Fruit fly (Drosophila melanogaster) whole organism, embryonic: ENCODE data around the gene Trm7-32.

Experiments used
- CG13287 ChIP-seq: fragments of 200-800 bp; sonication (Bioruptor generic); IDR thresholded peaks from 2 replicates; pipeline ENCODE4 v1.3.6; 2022; ENCODE audit warnings: missing biosample characterization, missing genetic modification characterization; ENCODE audit not compliant: partially characterized antibody
- CG14050 ChIP-seq: fragments of 200-800 bp; sonication (Bioruptor generic); IDR thresholded peaks from 3 replicates; pipeline ENCODE4 v1.3.6; 2022; ENCODE audit warnings: missing biosample characterization, missing genetic modification characterization
- CG15601 ChIP-seq: fragments of 200-800 bp; sonication (Bioruptor generic); optimal IDR thresholded peaks from 3 replicates; lab custom pipeline; 2019; ENCODE audit warnings: missing biosample characterization, mild to moderate bottlenecking, missing genetic modification characterization, moderate library complexity
- CG16813 ChIP-seq: fragments of 200-800 bp; sonication (Bioruptor generic); IDR thresholded peaks from 3 replicates; pipeline ENCODE4 v1.3.6; 2022; ENCODE audit warnings: missing biosample characterization, missing genetic modification characterization; ENCODE audit not compliant: partially characterized antibody
- CG17186 ChIP-seq: fragments of 200-800 bp; sonication (Bioruptor generic); optimal IDR thresholded peaks from 3 replicates; lab custom pipeline; 2017; ENCODE audit warnings: missing biosample characterization, missing genetic modification reagents, missing genetic modification characterization
- CG17328 ChIP-seq: fragments of 200-800 bp; sonication (Bioruptor generic); IDR thresholded peaks from 2 replicates; pipeline ENCODE4 v1.3.6; 2022; ENCODE audit warnings: missing biosample characterization, missing genetic modification characterization
- CG18599 ChIP-seq: fragments of 200-800 bp; sonication (Bioruptor generic); optimal IDR thresholded peaks from 3 replicates; lab custom pipeline; 2017; ENCODE audit warnings: missing biosample characterization, missing genetic modification characterization, mild to moderate bottlenecking, moderate library complexity, missing genetic modification reagents
- CG18619 ChIP-seq: fragments of 200-800 bp; sonication (Bioruptor generic); optimal IDR thresholded peaks from 3 replicates; lab custom pipeline; 2017; ENCODE audit warnings: missing biosample characterization, mild to moderate bottlenecking, missing genetic modification characterization
- CG18764 ChIP-seq: fragments of 200-800 bp; sonication (Bioruptor generic); optimal IDR thresholded peaks from 3 replicates; lab custom pipeline; 2016; ENCODE audit warnings: missing biosample characterization, missing genetic modification characterization
- CG2889 ChIP-seq: fragments of 200-800 bp; sonication (Bioruptor generic); IDR thresholded peaks from 3 replicates; pipeline ENCODE4 v1.3.6; 2022; ENCODE audit warnings: missing biosample characterization, missing genetic modification characterization
- CG31224 ChIP-seq: fragments of 200-800 bp; sonication (Bioruptor generic); IDR thresholded peaks from 2 replicates; pipeline ENCODE4 v1.3.6; 2022; ENCODE audit warnings: missing biosample characterization, missing genetic modification characterization
- CG31441 ChIP-seq: fragments of 200-800 bp; sonication (Bioruptor generic); IDR thresholded peaks from 2 replicates; pipeline ENCODE4 v1.3.6; 2022; ENCODE audit warnings: missing biosample characterization, missing genetic modification characterization
- CG33213 ChIP-seq: fragments of 200-800 bp; sonication (Bioruptor generic); optimal IDR thresholded peaks from 3 replicates; lab custom pipeline; 2016; ENCODE audit warnings: missing biosample characterization, missing genetic modification characterization
- CG3995 ChIP-seq: fragments of 200-800 bp; sonication (Bioruptor generic); optimal IDR thresholded peaks from 3 replicates; lab custom pipeline; 2016; ENCODE audit warnings: missing biosample characterization, missing genetic modification characterization
- CG4328 ChIP-seq: fragments of 200-800 bp; sonication (Bioruptor generic); optimal IDR thresholded peaks from 3 replicates; lab custom pipeline; 2017; ENCODE audit warnings: missing biosample characterization, missing genetic modification reagents, missing genetic modification characterization
- CG4707 ChIP-seq: fragments of 200-800 bp; sonication (Bioruptor generic); optimal IDR thresholded peaks from 2 replicates; lab custom pipeline; 2018; ENCODE audit warnings: missing biosample characterization, mild to moderate bottlenecking, missing genetic modification characterization, moderate library complexity
- CG4820 ChIP-seq: fragments of 200-800 bp; sonication (Bioruptor generic); optimal IDR thresholded peaks from 3 replicates; lab custom pipeline; 2016; ENCODE audit warnings: missing biosample characterization, missing genetic modification characterization
- CG5180 ChIP-seq: fragments of 200-800 bp; sonication (Bioruptor generic); optimal IDR thresholded peaks from 3 replicates; lab custom pipeline; 2017; ENCODE audit warnings: missing biosample characterization, missing genetic modification characterization, mild to moderate bottlenecking, moderate library complexity, missing genetic modification reagents
- CG6791 ChIP-seq: fragments of 200-800 bp; sonication (Bioruptor generic); IDR thresholded peaks from 3 replicates; pipeline ENCODE4 v1.3.6; 2022; ENCODE audit warnings: missing biosample characterization, missing genetic modification characterization; ENCODE audit not compliant: partially characterized antibody
- CG7271 ChIP-seq: fragments of 200-800 bp; sonication (Bioruptor generic); optimal IDR thresholded peaks from 2 replicates; lab custom pipeline; 2018; ENCODE audit warnings: missing biosample characterization, mild to moderate bottlenecking, missing genetic modification characterization, moderate library complexity
- CG7745 ChIP-seq: fragments of 200-800 bp; sonication (Bioruptor generic); optimal IDR thresholded peaks from 2 replicates; lab custom pipeline; 2018; ENCODE audit warnings: missing biosample characterization, mild to moderate bottlenecking, missing genetic modification characterization, moderate library complexity
- CG7987 ChIP-seq: fragments of 200-800 bp; sonication (Bioruptor generic); optimal IDR thresholded peaks from 2 replicates; lab custom pipeline; 2018; ENCODE audit warnings: missing biosample characterization, mild to moderate bottlenecking, missing genetic modification characterization, moderate library complexity
- Deaf1 ChIP-seq: fragments of 200-800 bp; optimal IDR thresholded peaks from 3 replicates; lab custom pipeline; 2019; ENCODE audit warnings: missing biosample characterization, mild to moderate bottlenecking, missing genetic modification characterization, moderate library complexity
- Dek ChIP-seq: fragments of 200-800 bp; sonication (Bioruptor generic); optimal IDR thresholded peaks from 3 replicates; lab custom pipeline; 2019; ENCODE audit warnings: missing biosample characterization, mild to moderate bottlenecking, missing genetic modification characterization, moderate library complexity
- HLH4C ChIP-seq: fragments of 200-800 bp; sonication (Bioruptor generic); IDR thresholded peaks from 3 replicates; pipeline ENCODE4 v1.3.6; 2022; ENCODE audit warnings: missing biosample characterization, missing genetic modification characterization; ENCODE audit not compliant: partially characterized antibody
- HmgZ ChIP-seq: fragments of 200-800 bp; sonication (Bioruptor generic); optimal IDR thresholded peaks from 2 replicates; lab custom pipeline; 2018; ENCODE audit warnings: missing biosample characterization, mild to moderate bottlenecking, missing genetic modification characterization
- Hsf ChIP-seq: fragments of 200-800 bp; sonication (Bioruptor generic); optimal IDR thresholded peaks from 3 replicates; lab custom pipeline; 2016; ENCODE audit warnings: missing biosample characterization, missing genetic modification characterization
- Nf-YC ChIP-seq: fragments of 200-800 bp; optimal IDR thresholded peaks from 3 replicates; lab custom pipeline; 2019; ENCODE audit warnings: missing biosample characterization, mild to moderate bottlenecking, missing genetic modification characterization, moderate library complexity
- Scr ChIP-seq: fragments of 200-800 bp; sonication (Bioruptor generic); IDR thresholded peaks from 2 replicates; pipeline ENCODE4 v1.3.6; 2022; ENCODE audit warnings: missing biosample characterization, missing genetic modification characterization; ENCODE audit not compliant: partially characterized antibody
- Sin3A ChIP-seq: fragments of >200 bp; optimal IDR thresholded peaks from 2 replicates; lab custom pipeline; 2018
- Spps ChIP-seq: fragments of 200-800 bp; sonication (Bioruptor generic); optimal IDR thresholded peaks from 2 replicates; lab custom pipeline; 2018; ENCODE audit warnings: missing biosample characterization, mild to moderate bottlenecking, missing genetic modification characterization
- Stat92E ChIP-seq, 3 experiments: fragments of >200 bp in 2 of 3; fragments of 200-800 bp in 1 of 3; sonication (Bioruptor generic) in 1 of 3; optimal IDR thresholded peaks; 2 replicates each; lab custom pipeline; 2017 to 2019; ENCODE audit warnings: missing biosample characterization in 3 of 3, missing genetic modification characterization in 3 of 3, mild to moderate bottlenecking in 1 of 3, moderate library complexity in 1 of 3
- TFAM ChIP-seq: fragments of 200-800 bp; sonication (Bioruptor generic); optimal IDR thresholded peaks from 2 replicates; lab custom pipeline; 2017; ENCODE audit warnings: missing biosample characterization, missing genetic modification characterization, inconsistent platforms
- ara ChIP-seq: fragments of 200-800 bp; sonication (Bioruptor generic); IDR thresholded peaks from 2 replicates; pipeline ENCODE4 v1.3.6; 2022; ENCODE audit warnings: missing biosample characterization, missing genetic modification characterization
- az2 ChIP-seq: fragments of 200-800 bp; sonication (Bioruptor generic); optimal IDR thresholded peaks from 3 replicates; lab custom pipeline; 2016; ENCODE audit warnings: missing biosample characterization, missing genetic modification characterization
- crp ChIP-seq, 2 experiments: fragments of 200-800 bp; sonication (Bioruptor generic); optimal IDR thresholded peaks; 2 replicates in 1 of 2; 3 replicates in 1 of 2; lab custom pipeline; 2017; ENCODE audit warnings: missing biosample characterization in 2 of 2, missing genetic modification characterization in 2 of 2, mild to moderate bottlenecking in 1 of 2, moderate library complexity in 1 of 2
- cwo ChIP-seq: fragments of 200-800 bp; sonication (Bioruptor generic); optimal IDR thresholded peaks from 3 replicates; lab custom pipeline; 2017; ENCODE audit warnings: missing biosample characterization, missing genetic modification characterization, mild to moderate bottlenecking, moderate library complexity, missing genetic modification reagents
- danr ChIP-seq: fragments of 200-800 bp; sonication (Bioruptor generic); IDR thresholded peaks from 2 replicates; pipeline ENCODE4 v1.3.6; 2022; ENCODE audit warnings: missing biosample characterization, missing genetic modification characterization
- dpn ChIP-seq, 2 experiments: fragments of 200-800 bp; sonication (Bioruptor generic); optimal IDR thresholded peaks; 3 replicates each; lab custom pipeline; 2016; ENCODE audit warnings: missing biosample characterization in 2 of 2, missing genetic modification characterization in 2 of 2
- ewg ChIP-seq: fragments of 200-800 bp; sonication (Bioruptor generic); optimal IDR thresholded peaks from 3 replicates; lab custom pipeline; 2017; ENCODE audit warnings: mild to moderate bottlenecking, missing biosample characterization, missing genetic modification reagents, missing genetic modification characterization
- fru ChIP-seq: fragments of >200 bp; optimal IDR thresholded peaks from 2 replicates; lab custom pipeline; 2017
- gfzf ChIP-seq: fragments of 200-800 bp; sonication (Bioruptor generic); optimal IDR thresholded peaks from 2 replicates; lab custom pipeline; 2016; ENCODE audit warnings: missing biosample characterization, mild to moderate bottlenecking, missing genetic modification characterization, moderate library complexity
- her ChIP-seq: fragments of 200-800 bp; sonication (Bioruptor generic); optimal IDR thresholded peaks from 2 replicates; lab custom pipeline; 2016; ENCODE audit warnings: missing biosample characterization, missing genetic modification characterization
- kah ChIP-seq: fragments of 200-800 bp; sonication (Bioruptor generic); optimal IDR thresholded peaks from 2 replicates; lab custom pipeline; 2018; ENCODE audit warnings: missing biosample characterization, mild to moderate bottlenecking, missing genetic modification characterization
- p53 ChIP-seq: fragments of 200-800 bp; sonication (Bioruptor generic); optimal IDR thresholded peaks from 2 replicates; lab custom pipeline; 2016; ENCODE audit warnings: missing biosample characterization, missing genetic modification characterization
- pan ChIP-seq, 4 experiments: fragments of >200 bp in 3 of 4; fragments of 200-800 bp in 1 of 4; sonication (Bioruptor generic) in 1 of 4; optimal IDR thresholded peaks in 3 of 4; IDR thresholded peaks in 1 of 4; 2 replicates each; pipeline versions ENCODE4 v1.3.6 to Lab custom; 2017 to 2022; ENCODE audit warnings: missing biosample characterization in 2 of 4, missing genetic modification characterization in 2 of 4, mixed read lengths in 1 of 4
- sens-2 ChIP-seq: fragments of 200-800 bp; sonication (Bioruptor generic); IDR thresholded peaks from 2 replicates; pipeline ENCODE4 v1.3.6; 2022; ENCODE audit warnings: missing biosample characterization, missing genetic modification characterization
- trem ChIP-seq: fragments of 200-800 bp; optimal IDR thresholded peaks from 3 replicates; lab custom pipeline; 2019; ENCODE audit warnings: missing biosample characterization, mild to moderate bottlenecking, missing genetic modification characterization, moderate library complexity
- zen2 ChIP-seq: fragments of 200-800 bp; sonication (Bioruptor generic); IDR thresholded peaks from 3 replicates; pipeline ENCODE4 v1.3.6; 2022; ENCODE audit warnings: missing biosample characterization, missing genetic modification characterization; ENCODE audit not compliant: partially characterized antibody

Trm7-32 gene

dm6 chr3R:17020956-17021355, 19.5 kb upstream of the Trm7-32 start, which contains the start of gene Adsl (continued):
- peak in 1 of 2 experiments; percentile 69 for TF ChIP-seq crp (GFP tag; optimal IDR thresholded peaks at IDR 0.05; lab: Kevin White, UChicago)
- no peak for TF ChIP-seq TFAM (GFP tag; lab: Kevin White, UChicago)
- peak; percentile 74 for TF ChIP-seq CG18619
- no peak for TF ChIP-seq CG31224 (GFP tag; lab: Robert Waterston, UW)
- TF ChIP-seq HLH4C = no peak
- no peak for TF ChIP-seq CG16813 (GFP tag; lab: Robert Waterston, UW)
- peak; percentile 32 for TF ChIP-seq az2 (GFP tag; lab: Kevin White, UChicago)
- TF ChIP-seq cwo (GFP tag; lab: Kevin White, UChicago) = peak; percentile 37
- peak; percentile 27; the same call in 1 of the 3 replicates for TF ChIP-seq CG14050 (GFP tag; lab: Robert Waterston, UW)
- TF ChIP-seq CG33213 (GFP tag; lab: Kevin White, UChicago) = peak; percentile 70
- no peak for TF ChIP-seq CG2889 (GFP tag; lab: Robert Waterston, UW)
- no peak for TF ChIP-seq CG15601
- TF ChIP-seq Spps (tag; lab: Kevin White, UChicago) = peak; percentile 67
- TF ChIP-seq CG17328 (GFP tag; lab: Robert Waterston, UW) = peak; percentile 73
- TF ChIP-seq sens-2 (GFP tag; lab: Robert Waterston, UW) = 0 out of 2 replicates have a peak, but pooled peaks have one; percentile 23
- TF ChIP-seq fru = no peak
- TF ChIP-seq ewg (GFP tag; lab: Kevin White, UChicago) = peak; percentile 48
- TF ChIP-seq CG3995 (GFP tag; lab: Kevin White, UChicago) = peak; percentile 40
- TF ChIP-seq gfzf = peak; percentile 78
- peak; percentile 32 for TF ChIP-seq Hsf (GFP tag; lab: Kevin White, UChicago)
- TF ChIP-seq dpn (GFP tag; optimal IDR thresholded peaks at IDR 0.05; lab: Kevin White, UChicago) = peak; percentile 2 to 9
- TF ChIP-seq Deaf1 (tag; lab: Kevin White, UChicago) = no peak
- TF ChIP-seq CG7987 (GFP tag; lab: Kevin White, UChicago) = peak; percentile 87
- peak; percentile 56 for TF ChIP-seq ara (GFP tag; lab: Robert Waterston, UW)
- peak; percentile 60 for TF ChIP-seq CG17186 (GFP tag; lab: Kevin White, UChicago)
- peak; percentile 91 for TF ChIP-seq CG7271 (tag; lab: Kevin White, UChicago)
- peak; percentile 37 for TF ChIP-seq HmgZ (tag; lab: Kevin White, UChicago)
- TF ChIP-seq CG31441 (GFP tag; lab: Robert Waterston, UW) = peak; percentile 84; the same call in 1 of the 2 replicates
- peak; percentile 60; the same call in 1 of the 2 replicates for TF ChIP-seq CG13287 (GFP tag; lab: Robert Waterston, UW)
- peak; percentile 33; the same call in 1 of the 2 replicates for TF ChIP-seq Scr (GFP tag; lab: Robert Waterston, UW)
- TF ChIP-seq CG18599 = peak; percentile 71
- TF ChIP-seq CG7745 = no peak
- no peak for TF ChIP-seq Sin3A
- TF ChIP-seq pan (optimal IDR thresholded peaks at IDR 0.05; lab: Kevin White, UChicago) = no peak
- peak in 1 of 2 experiments; percentile 65 for TF ChIP-seq pan (GFP tag; optimal IDR thresholded peaks at IDR 0.05 in 1 of 2, IDR thresholded peaks at IDR 0.05 in 1 of 2)
- TF ChIP-seq Dek = no peak
- TF ChIP-seq danr (GFP tag; lab: Robert Waterston, UW) = no peak
- TF ChIP-seq zen2 (GFP tag; lab: Robert Waterston, UW) = no peak
- no peak; the same call in 2 of the 3 replicates for TF ChIP-seq CG6791 (GFP tag; lab: Robert Waterston, UW)
- TF ChIP-seq Stat92E (GFP tag; optimal IDR thresholded peaks at IDR 0.05; lab: Kevin White, UChicago) = no peak
- peak; percentile 37 for TF ChIP-seq CG4820 (GFP tag; lab: Kevin White, UChicago)
- TF ChIP-seq CG4707 (GFP tag; lab: Kevin White, UChicago) = peak; percentile 75
- no peak for TF ChIP-seq Nf-YC (tag; lab: Kevin White, UChicago)
- TF ChIP-seq CG18764 = peak; percentile 32
- peak; percentile 13 for TF ChIP-seq p53 (GFP tag; lab: Kevin White, UChicago)
- TF ChIP-seq trem = peak; percentile 84
- peak; percentile 49 for TF ChIP-seq CG5180 (GFP tag; lab: Kevin White, UChicago)
- peak; percentile 50 for TF ChIP-seq CG4328 (GFP tag; lab: Kevin White, UChicago)
- TF ChIP-seq kah = peak; percentile 82
- TF ChIP-seq her (GFP tag; lab: Kevin White, UChicago) = no peak
